Fruit fly (Drosophila melanogaster): ENCODE results near the gene CG17752.

DNA sequence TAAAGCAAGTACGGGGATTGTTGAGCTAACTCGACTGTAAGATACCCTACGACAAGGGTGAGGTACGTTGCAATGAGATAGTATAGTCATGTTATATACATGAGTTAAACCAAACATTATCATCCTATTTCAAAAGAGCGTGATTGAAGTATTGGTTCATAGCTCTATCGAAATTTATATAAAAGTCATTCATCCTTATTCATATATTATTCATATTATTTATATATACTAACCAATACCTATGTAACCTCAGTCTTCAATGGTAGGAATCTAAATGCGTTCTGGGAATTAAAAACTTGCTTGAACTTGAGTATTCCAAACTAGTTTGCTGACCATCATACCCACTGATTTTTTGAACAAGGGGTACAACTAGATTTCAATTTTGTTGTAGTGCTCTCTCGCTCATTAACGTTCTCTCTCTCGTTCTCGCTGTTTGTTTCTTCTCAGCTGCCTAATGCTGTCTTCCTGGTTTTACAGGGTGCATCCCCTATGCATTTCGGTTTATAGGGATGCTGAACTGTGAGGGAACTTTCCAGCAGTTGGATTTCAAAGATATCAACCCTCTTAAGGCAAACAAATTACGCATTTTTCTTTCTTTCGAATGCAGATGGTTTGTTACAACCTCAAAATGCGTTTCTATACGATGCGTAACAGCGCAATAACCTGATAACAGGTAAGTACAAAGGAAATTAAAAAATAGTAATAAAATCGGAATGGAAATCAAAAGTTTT, 17.9 kb downstream of the CG17752 start:
- TF ChIP-seq Myc (optimal IDR thresholded peaks at IDR 0.05), result no peak
- TF ChIP-seq h (optimal IDR thresholded peaks at IDR 0.05), result no peak
- TF ChIP-seq psq (optimal IDR thresholded peaks at IDR 0.05), result no peak
- no peak for TF ChIP-seq ttk (optimal IDR thresholded peaks at IDR 0.05)
